Fruit fly (Drosophila melanogaster): Measurements from ENCODE around the gene Mhcl.

Gene Mhcl

DNA sequence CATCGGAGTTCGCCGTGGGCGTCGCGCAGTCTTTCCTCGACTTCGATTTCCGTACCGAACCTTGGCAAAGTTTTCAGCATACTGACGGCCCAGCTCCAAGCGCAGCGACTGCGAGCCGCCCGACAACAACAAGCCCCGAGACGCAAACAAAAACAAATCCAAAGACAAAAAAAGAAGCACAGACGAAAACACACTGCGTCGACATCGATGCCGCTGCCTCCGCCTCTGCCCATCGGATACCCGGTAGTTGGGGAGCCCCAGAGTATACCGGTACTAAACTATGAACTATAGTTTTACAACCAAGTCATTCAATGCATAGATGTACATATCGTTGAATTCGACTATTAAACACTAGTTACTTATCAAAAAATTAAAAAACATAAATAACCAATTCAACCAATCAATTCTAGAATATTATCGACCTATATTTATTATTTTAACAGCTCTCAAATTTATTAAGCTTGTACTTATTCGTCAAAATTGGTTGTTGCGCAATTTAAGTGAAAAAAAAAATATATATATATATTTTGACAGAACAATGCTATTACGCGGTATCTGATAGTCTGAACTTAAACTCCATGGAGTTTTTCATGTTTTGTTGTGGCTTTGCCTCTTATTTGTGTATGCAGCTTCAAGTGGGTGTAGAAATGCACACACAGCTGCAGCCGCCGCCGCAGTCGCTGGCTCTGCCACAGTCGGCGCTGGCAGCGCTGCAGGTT lies 4.4 kb downstream of the Mhcl start (continued):
- no peak for TF ChIP-seq usp (GFP tag; optimal IDR thresholded peaks at IDR 0.05)
- TF ChIP-seq ftz-f1 (GFP tag; optimal IDR thresholded peaks at IDR 0.05), result no peak
- TF ChIP-seq Myb (GFP tag; optimal IDR thresholded peaks at IDR 0.05), result no peak
- no peak for TF ChIP-seq CG14860 (GFP tag; IDR thresholded peaks at IDR 0.05; ENCODE audit: partially characterized antibody)
- peak; percentile 35 for TF ChIP-seq Adf1 (GFP tag; IDR thresholded peaks at IDR 0.05)
- TF ChIP-seq Atf6 (GFP tag; IDR thresholded peaks at IDR 0.05), result no peak; the same call in 1 of the 2 replicates
- TF ChIP-seq CG5245 (GFP tag; optimal IDR thresholded peaks at IDR 0.05), result peak; percentile 58
- peak; percentile 40 for TF ChIP-seq Sry-β (GFP tag; optimal IDR thresholded peaks at IDR 0.05)
- peak; percentile 83 for TF ChIP-seq nerfin-1 (tag; optimal IDR thresholded peaks at IDR 0.05)
- no peak for TF ChIP-seq D (optimal IDR thresholded peaks at IDR 0.05)
- TF ChIP-seq D (GFP tag; optimal IDR thresholded peaks at IDR 0.05), result peak; percentile 92
- peak; percentile 56 for TF ChIP-seq kni (GFP tag; optimal IDR thresholded peaks at IDR 0.05)
- peak; percentile 55 for TF ChIP-seq pnt (GFP tag; optimal IDR thresholded peaks at IDR 0.05)
- TF ChIP-seq Ssrp (tag; optimal IDR thresholded peaks at IDR 0.05), result peak; percentile 87
- TF ChIP-seq CG17829 (tag; optimal IDR thresholded peaks at IDR 0.05), result peak; percentile 85
- TF ChIP-seq CG8388 (GFP tag; optimal IDR thresholded peaks at IDR 0.05), result peak; percentile 86
- no peak for TF ChIP-seq pfk (GFP tag; optimal IDR thresholded peaks at IDR 0.05)
- peak; percentile 86 for TF ChIP-seq fd96Cb (tag; optimal IDR thresholded peaks at IDR 0.05)
- 0 out of 2 replicates have a peak, but pooled peaks have one; percentile 20 for TF ChIP-seq Rx (GFP tag; IDR thresholded peaks at IDR 0.05)
- peak; percentile 85 for TF ChIP-seq CG1529 (GFP tag; optimal IDR thresholded peaks at IDR 0.05)
- peak; percentile 63 for TF ChIP-seq ind (GFP tag; optimal IDR thresholded peaks at IDR 0.05)
- no peak for TF ChIP-seq CG17612 (GFP tag; IDR thresholded peaks at IDR 0.05)
- peak; percentile 22 for TF ChIP-seq Hmr (GFP tag; optimal IDR thresholded peaks at IDR 0.05)
- TF ChIP-seq dpn (GFP tag; optimal IDR thresholded peaks at IDR 0.05), result peak in 1 of 2 experiments; percentile 69
- 0 out of 2 replicates have a peak, but pooled peaks have one; percentile 46 for TF ChIP-seq CG14667 (GFP tag; IDR thresholded peaks at IDR 0.05)
- peak; percentile 69 for TF ChIP-seq PHDP (tag; optimal IDR thresholded peaks at IDR 0.05)
- TF ChIP-seq zen (tag; optimal IDR thresholded peaks at IDR 0.05), result peak; percentile 44
- no peak for TF ChIP-seq CG18011 (GFP tag; optimal IDR thresholded peaks at IDR 0.05)
- TF ChIP-seq phol (tag; optimal IDR thresholded peaks at IDR 0.05), result peak; percentile 92
- TF ChIP-seq CG12071 (GFP tag; optimal IDR thresholded peaks at IDR 0.05), result no peak
- TF ChIP-seq sob (GFP tag; IDR thresholded peaks at IDR 0.05), result no peak
- TF ChIP-seq CG31441 (GFP tag; IDR thresholded peaks at IDR 0.05), result peak; percentile 95
- TF ChIP-seq cad (GFP tag; optimal IDR thresholded peaks at IDR 0.05), result no peak
- TF ChIP-seq pzg (GFP tag; optimal IDR thresholded peaks at IDR 0.05), result no peak
- no peak for TF ChIP-seq CG31224 (GFP tag; IDR thresholded peaks at IDR 0.05)
- no peak for TF ChIP-seq CG15514 (GFP tag; optimal IDR thresholded peaks at IDR 0.05)
- TF ChIP-seq ap (GFP tag; IDR thresholded peaks at IDR 0.05), result no peak
- TF ChIP-seq zfh2 (GFP tag; optimal IDR thresholded peaks at IDR 0.05), result no peak
- TF ChIP-seq ems (GFP tag; optimal IDR thresholded peaks at IDR 0.05), result no peak
- peak; percentile 77 for TF ChIP-seq CG11723 (GFP tag; optimal IDR thresholded peaks at IDR 0.05)
- TF ChIP-seq jumu (GFP tag; optimal IDR thresholded peaks at IDR 0.05), result no peak
- TF ChIP-seq Lhr (GFP tag; optimal IDR thresholded peaks at IDR 0.05), result peak; percentile 27
- TF ChIP-seq CG7556 (GFP tag; optimal IDR thresholded peaks at IDR 0.05), result peak; percentile 93
- no peak for TF ChIP-seq btn (GFP tag; optimal IDR thresholded peaks at IDR 0.05)
- no peak for TF ChIP-seq crol (GFP tag; IDR thresholded peaks at IDR 0.05)
- TF ChIP-seq MBD-R2 (GFP tag; IDR thresholded peaks at IDR 0.05), result no peak
- peak; percentile 39; the same call in 1 of the 2 replicates for TF ChIP-seq stc (GFP tag; IDR thresholded peaks at IDR 0.05)
- no peak for TF ChIP-seq HLH54F (GFP tag; optimal IDR thresholded peaks at IDR 0.05)
- TF ChIP-seq CG12236 (GFP tag; optimal IDR thresholded peaks at IDR 0.05), result no peak
- TF ChIP-seq CG3726 (GFP tag; IDR thresholded peaks at IDR 0.05), result 0 out of 3 replicates have a peak, but pooled peaks have one; percentile 10
